Fruit fly (Drosophila melanogaster) whole organism, prepupa: ENCODE data around the gene CG34159.

ENCODE experiments used
- CG10631 ChIP-seq: fragments of 200-800 bp; sonication (Bioruptor generic); optimal IDR thresholded peaks from 2 replicates; lab custom pipeline; 2016; ENCODE audit warnings: missing biosample characterization, missing genetic modification characterization
- CG11294 ChIP-seq: fragments of 200-800 bp; sonication (Bioruptor generic); IDR thresholded peaks from 2 replicates; pipeline ENCODE4 v1.3.6; 2022; ENCODE audit warnings: missing biosample characterization, missing genetic modification characterization
- CG11762 ChIP-seq: fragments of 200-800 bp; sonication (Bioruptor generic); optimal IDR thresholded peaks from 3 replicates; lab custom pipeline; 2016; ENCODE audit warnings: missing biosample characterization, missing genetic modification characterization; ENCODE audit not compliant: insufficient read depth
- CG11902 ChIP-seq: fragments of 200-800 bp; sonication (Bioruptor generic); optimal IDR thresholded peaks from 3 replicates; lab custom pipeline; 2016; ENCODE audit warnings: missing biosample characterization, missing genetic modification characterization
- CG15336 ChIP-seq: fragments of 200-800 bp; sonication (Bioruptor generic); IDR thresholded peaks from 2 replicates; pipeline ENCODE4 v1.3.6; 2022; ENCODE audit warnings: missing biosample characterization, missing genetic modification characterization
- CG16779 ChIP-seq: fragments of 200-800 bp; sonication (Bioruptor generic); optimal IDR thresholded peaks from 3 replicates; lab custom pipeline; 2017; ENCODE audit warnings: missing biosample characterization, mild to moderate bottlenecking, missing genetic modification characterization
- CG3032 ChIP-seq: fragments of 200-800 bp; optimal IDR thresholded peaks from 2 replicates; lab custom pipeline; 2019; ENCODE audit warnings: missing biosample characterization, mild to moderate bottlenecking, missing genetic modification characterization, moderate library complexity
- CG31627 ChIP-seq: fragments of 200-800 bp; sonication (Bioruptor generic); optimal IDR thresholded peaks from 3 replicates; lab custom pipeline; 2016; ENCODE audit warnings: missing biosample characterization, missing genetic modification characterization
- CG3919 ChIP-seq: fragments of 200-800 bp; sonication (Bioruptor generic); optimal IDR thresholded peaks from 3 replicates; lab custom pipeline; 2016; ENCODE audit warnings: missing biosample characterization, missing genetic modification characterization
- CG6163 ChIP-seq: fragments of 200-800 bp; sonication (Bioruptor generic); IDR thresholded peaks from 3 replicates; pipeline ENCODE4 v1.3.6; 2022; ENCODE audit warnings: missing biosample characterization, missing genetic modification characterization
- CG6792 ChIP-seq: fragments of 200-800 bp; sonication (Bioruptor generic); optimal IDR thresholded peaks from 3 replicates; lab custom pipeline; 2016; ENCODE audit warnings: missing biosample characterization, missing genetic modification characterization
- CG6808 ChIP-seq: fragments of 200-800 bp; sonication (Bioruptor generic); optimal IDR thresholded peaks from 3 replicates; lab custom pipeline; 2017; ENCODE audit warnings: missing biosample characterization, missing genetic modification characterization, mild to moderate bottlenecking, moderate library complexity, missing genetic modification reagents
- CG6854 ChIP-seq: fragments of 200-800 bp; sonication (Bioruptor generic); optimal IDR thresholded peaks from 2 replicates; lab custom pipeline; 2017; ENCODE audit warnings: missing biosample characterization, mild to moderate bottlenecking, missing genetic modification characterization
- CG8119 ChIP-seq: fragments of 200-800 bp; sonication (Bioruptor generic); IDR thresholded peaks from 3 replicates; pipeline ENCODE4 v1.3.6; 2022; ENCODE audit warnings: missing biosample characterization, missing genetic modification characterization
- CG8632 ChIP-seq: fragments of 200-800 bp; sonication (Bioruptor generic); optimal IDR thresholded peaks from 3 replicates; lab custom pipeline; 2016; ENCODE audit warnings: missing biosample characterization, missing genetic modification characterization
- CG9139 ChIP-seq: fragments of 200-800 bp; sonication (Bioruptor generic); optimal IDR thresholded peaks from 3 replicates; lab custom pipeline; 2017; ENCODE audit warnings: missing biosample characterization, mild to moderate bottlenecking, missing genetic modification characterization
- Eip75B ChIP-seq: fragments of 200-800 bp; sonication (Bioruptor generic); optimal IDR thresholded peaks from 3 replicates; lab custom pipeline; 2016; ENCODE audit warnings: missing biosample characterization, missing genetic modification characterization
- Eip93F ChIP-seq: fragments of 200-800 bp; sonication (Bioruptor generic); optimal IDR thresholded peaks from 2 replicates; lab custom pipeline; 2016; ENCODE audit warnings: missing biosample characterization, mild to moderate bottlenecking, missing genetic modification characterization
- Ets96B ChIP-seq: fragments of 200-800 bp; optimal IDR thresholded peaks from 2 replicates; lab custom pipeline; 2019; ENCODE audit warnings: missing biosample characterization, mild to moderate bottlenecking, missing genetic modification characterization, moderate library complexity
- Gug ChIP-seq: fragments of 200-800 bp; sonication (Bioruptor generic); IDR thresholded peaks from 2 replicates; pipeline ENCODE4 v1.3.6; 2022; ENCODE audit warnings: missing biosample characterization, missing genetic modification characterization
- Hr39 ChIP-seq: fragments of 200-800 bp; sonication (Bioruptor generic); optimal IDR thresholded peaks from 2 replicates; lab custom pipeline; 2016; ENCODE audit warnings: missing biosample characterization, missing genetic modification characterization
- Sox14 ChIP-seq: fragments of 200-800 bp; sonication (Bioruptor generic); optimal IDR thresholded peaks from 3 replicates; lab custom pipeline; 2016; ENCODE audit warnings: missing biosample characterization, missing genetic modification characterization
- Sox15 ChIP-seq: fragments of 200-800 bp; sonication (Bioruptor generic); optimal IDR thresholded peaks from 3 replicates; lab custom pipeline; 2016; ENCODE audit warnings: missing biosample characterization, missing genetic modification characterization
- achi ChIP-seq: fragments of 200-800 bp; sonication (Bioruptor generic); optimal IDR thresholded peaks from 3 replicates; lab custom pipeline; 2016; ENCODE audit warnings: missing biosample characterization, missing genetic modification characterization
- acj6 ChIP-seq: fragments of 200-800 bp; sonication (Bioruptor generic); optimal IDR thresholded peaks from 3 replicates; lab custom pipeline; 2016; ENCODE audit warnings: missing biosample characterization, missing genetic modification characterization
- dac ChIP-seq: fragments of 200-800 bp; sonication (Bioruptor generic); optimal IDR thresholded peaks from 2 replicates; lab custom pipeline; 2017; ENCODE audit warnings: missing biosample characterization, mild to moderate bottlenecking, missing genetic modification characterization
- dsx ChIP-seq: fragments of 200-800 bp; optimal IDR thresholded peaks from 3 replicates; lab custom pipeline; 2019; ENCODE audit warnings: missing biosample characterization, mild to moderate bottlenecking, missing genetic modification characterization, moderate library complexity; ENCODE audit not compliant: poor library complexity, severe bottlenecking
- esn ChIP-seq: fragments of 200-800 bp; sonication (Bioruptor generic); optimal IDR thresholded peaks from 2 replicates; lab custom pipeline; 2016; ENCODE audit warnings: missing biosample characterization, mild to moderate bottlenecking, missing genetic modification characterization, moderate library complexity
- fkh ChIP-seq: fragments of 200-800 bp; sonication (Bioruptor generic); optimal IDR thresholded peaks from 3 replicates; lab custom pipeline; 2017; ENCODE audit warnings: missing biosample characterization, mild to moderate bottlenecking, missing genetic modification characterization, moderate library complexity
- lz ChIP-seq: fragments of 200-800 bp; sonication (Bioruptor generic); optimal IDR thresholded peaks from 3 replicates; lab custom pipeline; 2016; ENCODE audit warnings: missing biosample characterization, missing genetic modification characterization
- net ChIP-seq: fragments of 200-800 bp; sonication (Bioruptor generic); optimal IDR thresholded peaks from 3 replicates; lab custom pipeline; 2016; ENCODE audit warnings: missing biosample characterization, missing genetic modification characterization
- salr ChIP-seq, 2 experiments: fragments of 200-800 bp; sonication (Bioruptor generic); optimal IDR thresholded peaks; 3 replicates each; lab custom pipeline; 2016 to 2018; ENCODE audit warnings: missing biosample characterization in 2 of 2, missing genetic modification characterization in 2 of 2, mild to moderate bottlenecking in 1 of 2
- ss ChIP-seq, 2 experiments: fragments of 200-800 bp; sonication (Bioruptor generic); optimal IDR thresholded peaks; 2 replicates in 1 of 2; 3 replicates in 1 of 2; lab custom pipeline; 2017 to 2018; ENCODE audit warnings: mild to moderate bottlenecking in 2 of 2, missing biosample characterization in 2 of 2, missing genetic modification characterization in 2 of 2, moderate library complexity in 1 of 2
- svp ChIP-seq: fragments of 200-800 bp; sonication (Bioruptor generic); peaks from one replicate; lab custom pipeline; 2016; ENCODE audit warnings: missing biosample characterization, missing genetic modification characterization
- vri ChIP-seq: fragments of 200-800 bp; sonication (Bioruptor generic); optimal IDR thresholded peaks from 3 replicates; lab custom pipeline; 2016; ENCODE audit warnings: missing biosample characterization, mild to moderate bottlenecking, missing genetic modification characterization

Gene CG34159

DNA sequence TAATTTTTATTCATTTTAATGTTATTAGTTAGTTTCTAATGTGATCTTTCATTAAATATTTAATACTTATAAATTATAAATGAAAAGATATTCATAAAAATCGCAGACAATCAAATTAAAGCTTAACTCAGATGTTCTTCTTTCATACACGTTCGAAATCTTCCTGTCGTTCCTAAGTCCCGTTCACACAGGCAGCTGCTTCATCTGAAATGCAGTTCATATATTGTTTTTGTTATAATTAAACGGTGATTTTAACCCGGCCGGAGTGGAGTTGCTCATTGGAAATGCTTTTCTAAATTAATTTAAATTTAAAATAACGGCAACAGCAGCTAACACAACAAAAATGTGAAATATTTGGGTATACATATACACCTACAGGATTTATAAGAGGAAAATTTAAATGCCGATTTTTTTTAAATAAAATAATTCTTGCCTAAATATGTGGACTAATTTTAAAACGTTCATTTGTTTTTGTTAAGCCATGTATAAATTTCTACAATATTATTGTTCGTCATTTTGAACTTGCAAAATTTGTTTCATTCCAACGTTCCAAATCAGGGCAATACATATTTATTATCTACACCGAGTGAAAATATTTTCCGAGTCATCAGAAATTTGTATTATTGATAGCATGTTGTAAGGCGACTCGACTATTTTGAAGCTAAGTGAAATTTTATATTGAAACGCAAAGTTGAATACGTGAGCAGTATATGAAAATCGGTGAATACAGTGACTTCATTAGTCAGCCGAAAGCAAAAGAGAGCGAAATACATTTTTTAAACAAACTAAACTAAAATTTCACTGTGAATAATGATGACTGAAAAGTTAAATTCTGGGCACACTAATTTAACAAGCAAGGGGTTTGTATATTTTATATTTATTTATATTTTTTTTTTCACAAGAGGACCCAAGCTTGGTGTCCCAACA lies 34.9 kb upstream of the CG34159 start, which contains the start of gene me31B:
Gene me31B, plus strand, starts transcription at position 616 of the 927 bp plus-strand sequence.
- no peak for TF ChIP-seq Ets96B
- TF ChIP-seq CG8119 (GFP tag; lab: Robert Waterston, UW), result no peak
- TF ChIP-seq lz, result no peak
- TF ChIP-seq CG3032 (tag; lab: Kevin White, UChicago), result peak; percentile 14
- no peak for TF ChIP-seq Gug
- TF ChIP-seq CG6808 (GFP tag; lab: Kevin White, UChicago), result no peak
- TF ChIP-seq achi (GFP tag; lab: Kevin White, UChicago), result no peak
- no peak for TF ChIP-seq CG10631
- no peak for TF ChIP-seq dsx (GFP tag; lab: Kevin White, UChicago)
- no peak for TF ChIP-seq CG8632
- TF ChIP-seq Eip93F (GFP tag; lab: Kevin White, UChicago), result peak; percentile 7
- TF ChIP-seq CG11902 (GFP tag; lab: Kevin White, UChicago), result no peak

DNA sequence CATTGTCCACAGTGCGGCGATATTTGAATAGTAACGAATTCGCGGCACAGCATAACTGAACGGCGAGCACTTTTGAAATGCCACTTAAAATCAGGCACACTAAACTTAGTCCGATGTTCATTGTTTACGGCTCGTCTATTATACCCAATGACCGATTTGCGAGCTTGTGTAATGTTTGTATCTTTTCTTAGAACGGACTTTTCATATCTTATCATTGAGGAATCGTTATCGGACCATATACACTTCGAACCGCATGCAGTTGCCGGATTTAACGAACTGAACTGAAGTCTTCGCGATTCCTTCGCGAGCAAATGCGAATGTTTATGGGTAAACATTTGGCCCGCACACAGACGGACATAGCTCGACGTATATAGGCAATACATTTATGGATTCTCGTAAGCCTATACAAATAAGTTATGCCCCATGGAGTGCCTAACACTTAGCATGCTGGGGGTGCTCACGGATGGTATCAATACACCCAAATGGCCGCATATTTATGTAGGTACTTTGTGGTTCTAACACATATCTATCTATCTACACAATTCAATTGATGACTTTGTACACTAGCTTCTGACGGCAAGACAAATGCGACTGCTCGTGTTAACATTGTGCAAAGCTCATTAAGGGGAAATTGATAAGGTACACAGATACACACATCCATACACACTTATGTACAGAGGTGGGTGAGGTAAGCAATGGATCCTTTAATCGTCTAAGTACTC lies 33.8 kb upstream of the CG34159 start, which contains the start of gene mthl15:
Gene mthl15, minus strand, starts transcription at position 593 of the 722 bp plus-strand sequence.
- TF ChIP-seq dsx (GFP tag; lab: Kevin White, UChicago), result no peak
- no peak for TF ChIP-seq CG11294 (GFP tag; lab: Robert Waterston, UW)
- peak; percentile 90 for TF ChIP-seq fkh (GFP tag; lab: Kevin White, UChicago)
- peak; percentile 34 for TF ChIP-seq vri (GFP tag; lab: Kevin White, UChicago)

DNA sequence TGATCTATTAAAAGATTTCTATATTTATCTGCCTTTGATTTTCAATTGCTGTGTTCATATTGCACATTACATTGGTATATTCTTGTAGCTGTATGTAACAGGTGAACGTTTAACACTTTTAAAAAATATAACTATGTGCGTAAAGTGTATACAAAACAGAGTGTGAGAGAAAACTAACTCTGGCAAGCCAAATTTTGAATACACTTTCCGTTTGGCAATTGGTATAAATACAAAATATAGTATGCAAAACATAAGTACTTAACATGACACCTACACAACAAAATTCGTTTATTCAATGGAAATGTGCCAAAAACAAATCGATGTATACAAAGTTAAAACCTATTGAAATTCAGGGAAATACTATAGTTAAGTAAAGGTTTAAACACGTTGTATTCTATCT lies 28.7 kb upstream of the CG34159 start:
- TF ChIP-seq acj6 (no peak), CG31627 (GFP tag; lab: Kevin White, UChicago) (no peak), CG10631 (no peak)

DNA sequence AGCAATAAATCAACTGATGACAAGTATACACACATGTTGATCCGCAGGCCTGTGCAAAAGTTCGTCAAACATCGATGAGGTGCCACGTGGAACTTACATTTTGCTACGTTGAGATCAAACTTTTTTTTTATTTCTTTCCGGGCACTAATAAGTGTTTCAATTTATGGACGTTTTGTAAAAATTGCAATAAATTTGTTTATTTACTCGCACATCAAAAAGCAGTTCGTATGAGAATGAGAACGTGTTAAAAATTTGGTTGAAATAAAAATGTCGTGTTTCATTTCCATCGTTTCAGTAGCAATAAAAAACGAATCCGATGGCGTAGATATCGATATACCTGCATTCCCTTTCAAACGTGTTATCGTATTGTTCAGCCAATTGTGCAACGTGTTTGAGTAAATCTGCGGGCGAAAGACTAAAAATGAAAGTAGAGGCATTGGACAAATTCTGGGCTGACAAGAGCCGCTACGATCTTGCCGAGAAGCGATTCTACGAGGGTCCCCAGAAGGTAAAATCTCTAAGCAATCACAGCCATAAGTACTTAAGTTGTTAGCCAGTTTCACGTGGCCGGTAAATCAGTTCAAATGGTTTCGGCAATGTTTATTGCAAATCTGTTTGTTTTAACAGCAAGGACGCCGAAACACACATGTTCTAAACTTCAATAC lies 28.2 kb upstream of the CG34159 start, which contains the start of gene eEF1delta:
Gene eEF1delta, plus strand, starts transcription at position 356 of the 665 bp plus-strand sequence.
- TF ChIP-seq ss (GFP tag; optimal IDR thresholded peaks at IDR 0.05; lab: Kevin White, UChicago), result no peak
- TF ChIP-seq Gug, result no peak
- TF ChIP-seq CG3919 (GFP tag; lab: Kevin White, UChicago), result no peak
- no peak for TF ChIP-seq acj6
- TF ChIP-seq CG11902 (GFP tag; lab: Kevin White, UChicago), result no peak
- TF ChIP-seq svp (GFP tag; lab: Kevin White, UChicago), result no peak
- TF ChIP-seq Sox15 (GFP tag; lab: Kevin White, UChicago), result no peak
- no peak for TF ChIP-seq Sox14 (GFP tag; lab: Kevin White, UChicago)
- TF ChIP-seq Ets96B, result no peak
- TF ChIP-seq CG11294 (GFP tag; lab: Robert Waterston, UW), result no peak
- no peak for TF ChIP-seq Eip93F (GFP tag; lab: Kevin White, UChicago)
- TF ChIP-seq CG10631, result no peak
- no peak for TF ChIP-seq Eip75B (GFP tag; lab: Kevin White, UChicago)
- no peak for TF ChIP-seq CG8119 (GFP tag; lab: Robert Waterston, UW)
- no peak for TF ChIP-seq CG6792 (GFP tag; lab: Kevin White, UChicago)
- TF ChIP-seq lz, result no peak

DNA sequence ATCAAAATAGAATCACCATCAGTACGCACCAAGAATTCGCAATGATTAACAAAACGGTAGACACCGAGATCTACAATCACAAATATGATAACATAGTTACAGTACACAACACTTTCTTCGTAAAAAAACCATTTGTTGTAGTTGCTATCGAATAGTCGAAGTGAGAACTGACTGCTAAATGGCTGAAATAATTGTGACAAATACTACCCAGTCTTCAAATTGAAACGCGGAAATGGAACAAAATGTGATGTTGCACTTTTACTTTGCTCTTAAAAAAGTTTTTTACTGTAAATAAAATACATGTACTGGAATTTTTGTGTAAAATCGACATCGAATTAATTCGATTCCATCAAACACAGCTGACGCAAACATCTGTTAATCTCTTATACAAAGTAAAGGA lies 27.4 kb upstream of the CG34159 start, which contains the start of gene ova:
Gene ova, minus strand, starts transcription at position 183 of the 400 bp plus-strand sequence.
- no peak for TF ChIP-seq CG15336 (GFP tag; lab: Robert Waterston, UW)

DNA sequence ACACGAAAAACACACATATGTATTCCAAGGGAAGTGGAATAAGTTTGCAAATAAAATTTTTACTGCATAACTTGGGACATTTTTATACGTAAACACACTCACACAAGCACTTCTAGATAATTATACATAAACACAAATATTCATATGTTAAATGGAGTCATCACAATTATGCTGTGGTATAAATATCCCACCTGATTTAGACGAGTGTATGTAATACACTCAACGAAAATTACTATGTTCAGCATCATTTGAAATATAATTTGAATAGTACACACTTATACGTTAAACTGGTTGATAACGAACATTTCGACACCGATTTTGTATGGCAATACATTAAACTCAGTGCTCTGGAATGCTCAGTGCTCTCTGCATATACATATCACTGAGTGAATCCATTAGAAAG lies 27.0 kb upstream of the CG34159 start:
- TF ChIP-seq CG11762 (GFP tag; lab: Kevin White, UChicago) (no peak), salr (GFP tag; optimal IDR thresholded peaks at IDR 0.05; lab: Kevin White, UChicago) (no peak), CG6792 (GFP tag; lab: Kevin White, UChicago) (peak; percentile 32), Eip93F (GFP tag; lab: Kevin White, UChicago) (no peak), net (no peak), CG16779 (no peak), CG11294 (GFP tag; lab: Robert Waterston, UW) (no peak), Hr39 (no peak), CG9139 (no peak), lz (no peak), CG6163 (GFP tag; lab: Robert Waterston, UW) (no peak), CG6854 (GFP tag; lab: Kevin White, UChicago) (no peak), Eip75B (GFP tag; lab: Kevin White, UChicago) (peak; percentile 58), svp (GFP tag; lab: Kevin White, UChicago) (no peak), CG8632 (peak; percentile 29), dac (GFP tag; lab: Kevin White, UChicago) (peak; percentile 24), esn (GFP tag; lab: Kevin White, UChicago) (peak; percentile 55), CG3032 (tag; lab: Kevin White, UChicago) (peak; percentile 38)
